Fruit fly (Drosophila melanogaster) whole organism, embryonic: ENCODE measurements around the gene Tps1.

Source experiments
- Bdp1 ChIP-seq: fragments of 200-800 bp; sonication (Bioruptor generic); optimal IDR thresholded peaks from 3 replicates; lab custom pipeline; 2016; ENCODE audit warnings: missing biosample characterization, missing genetic modification characterization
- Blimp-1 ChIP-seq: fragments of 200-800 bp; sonication (Bioruptor generic); optimal IDR thresholded peaks from 3 replicates; lab custom pipeline; 2018; ENCODE audit warnings: missing biosample characterization, missing genetic modification characterization, mild to moderate bottlenecking, moderate library complexity, missing genetic modification reagents
- CG10147 ChIP-seq: fragments of 200-800 bp; sonication (Bioruptor generic); optimal IDR thresholded peaks from 2 replicates; lab custom pipeline; 2019; ENCODE audit warnings: missing biosample characterization, mild to moderate bottlenecking, missing genetic modification characterization, moderate library complexity
- CG10366 ChIP-seq: fragments of 200-800 bp; sonication (Bioruptor generic); IDR thresholded peaks from 2 replicates; pipeline ENCODE4 v1.3.6; 2022; ENCODE audit warnings: missing biosample characterization, missing genetic modification characterization
- CG11085 ChIP-seq: fragments of 200-800 bp; sonication (Bioruptor generic); IDR thresholded peaks from 2 replicates; pipeline ENCODE4 v1.3.6; 2022; ENCODE audit warnings: missing biosample characterization, missing genetic modification characterization
- CG12219 ChIP-seq: fragments of 200-800 bp; sonication (Bioruptor generic); optimal IDR thresholded peaks from 3 replicates; lab custom pipeline; 2018; ENCODE audit warnings: missing biosample characterization, mild to moderate bottlenecking, missing genetic modification characterization
- CG17361 ChIP-seq: fragments of 200-800 bp; sonication (Bioruptor generic); IDR thresholded peaks from 3 replicates; pipeline ENCODE4 v1.3.6; 2022; ENCODE audit warnings: missing biosample characterization, missing genetic modification characterization
- CG18599 ChIP-seq: fragments of 200-800 bp; sonication (Bioruptor generic); optimal IDR thresholded peaks from 3 replicates; lab custom pipeline; 2017; ENCODE audit warnings: missing biosample characterization, missing genetic modification characterization, mild to moderate bottlenecking, moderate library complexity, missing genetic modification reagents
- CG2129 ChIP-seq: fragments of 200-800 bp; sonication (Bioruptor generic); IDR thresholded peaks from 2 replicates; pipeline ENCODE4 v1.3.6; 2022; ENCODE audit warnings: missing biosample characterization, missing genetic modification characterization; ENCODE audit not compliant: partially characterized antibody
- CG2202 ChIP-seq: fragments of 200-800 bp; sonication (Bioruptor generic); optimal IDR thresholded peaks from 2 replicates; lab custom pipeline; 2018; ENCODE audit warnings: missing biosample characterization, mild to moderate bottlenecking, missing genetic modification characterization
- CG32532 ChIP-seq: fragments of 200-800 bp; sonication (Bioruptor generic); IDR thresholded peaks from 2 replicates; pipeline ENCODE4 v1.3.6; 2022; ENCODE audit warnings: missing biosample characterization, missing genetic modification characterization
- CG6689 ChIP-seq: fragments of 200-800 bp; sonication (Bioruptor generic); IDR thresholded peaks from 2 replicates; pipeline ENCODE4 v1.3.6; 2022; ENCODE audit warnings: missing biosample characterization, missing genetic modification characterization
- CG7372 ChIP-seq: fragments of 200-800 bp; sonication (Bioruptor generic); IDR thresholded peaks from 2 replicates; pipeline ENCODE4 v1.3.6; 2022; ENCODE audit warnings: missing biosample characterization, missing genetic modification characterization
- CG8281 ChIP-seq: fragments of 200-800 bp; sonication (Bioruptor generic); optimal IDR thresholded peaks from 2 replicates; lab custom pipeline; 2018; ENCODE audit warnings: missing biosample characterization, mild to moderate bottlenecking, missing genetic modification characterization, moderate library complexity
- CG8388 ChIP-seq: fragments of 200-800 bp; sonication (Bioruptor generic); optimal IDR thresholded peaks from 2 replicates; lab custom pipeline; 2019; ENCODE audit warnings: missing biosample characterization, mild to moderate bottlenecking, missing genetic modification characterization, moderate library complexity
- CG9437 ChIP-seq: fragments of 200-800 bp; sonication (Bioruptor generic); optimal IDR thresholded peaks from 2 replicates; lab custom pipeline; 2018; ENCODE audit warnings: missing biosample characterization, mild to moderate bottlenecking, missing genetic modification characterization
- CG9727 ChIP-seq: fragments of 200-800 bp; sonication (Bioruptor generic); optimal IDR thresholded peaks from 3 replicates; lab custom pipeline; 2017; ENCODE audit warnings: missing biosample characterization, mild to moderate bottlenecking, missing genetic modification characterization
- CG9932 ChIP-seq: fragments of 200-800 bp; sonication (Bioruptor generic); IDR thresholded peaks from 2 replicates; pipeline ENCODE4 v1.3.6; 2022; ENCODE audit warnings: missing biosample characterization, missing genetic modification characterization
- D ChIP-seq, 2 experiments: fragments of 200-800 bp in 1 of 2; fragments of >200 bp in 1 of 2; sonication (Bioruptor generic) in 1 of 2; optimal IDR thresholded peaks; 2 replicates in 1 of 2; 3 replicates in 1 of 2; lab custom pipeline; 2017; ENCODE audit warnings: mild to moderate bottlenecking in 1 of 2, missing biosample characterization in 1 of 2, missing genetic modification characterization in 1 of 2, missing genetic modification reagents in 1 of 2
- D19B ChIP-seq: fragments of 200-800 bp; sonication (Bioruptor generic); optimal IDR thresholded peaks from 2 replicates; lab custom pipeline; 2017; ENCODE audit warnings: missing biosample characterization, mild to moderate bottlenecking, missing genetic modification characterization
- Dek ChIP-seq: fragments of 200-800 bp; sonication (Bioruptor generic); optimal IDR thresholded peaks from 3 replicates; lab custom pipeline; 2019; ENCODE audit warnings: missing biosample characterization, mild to moderate bottlenecking, missing genetic modification characterization, moderate library complexity
- Drgx ChIP-seq: fragments of 200-800 bp; sonication (Bioruptor generic); IDR thresholded peaks from 2 replicates; pipeline ENCODE4 v1.3.6; 2022; ENCODE audit warnings: missing biosample characterization, missing genetic modification characterization
- HLH3B ChIP-seq: fragments of 200-800 bp; sonication (Bioruptor generic); IDR thresholded peaks from 2 replicates; pipeline ENCODE4 v1.3.6; 2022; ENCODE audit warnings: missing biosample characterization, missing genetic modification characterization
- HmgD ChIP-seq: fragments of 200-800 bp; sonication (Bioruptor generic); optimal IDR thresholded peaks from 3 replicates; lab custom pipeline; 2016; ENCODE audit warnings: missing biosample characterization, missing genetic modification characterization
- Med ChIP-seq: fragments of 200-800 bp; sonication (Bioruptor generic); peaks from one replicate; lab custom pipeline; 2016; ENCODE audit warnings: missing biosample characterization, missing genetic modification characterization, mild to moderate bottlenecking, inconsistent platforms, moderate library complexity
- NK7.1 ChIP-seq: fragments of 200-800 bp; sonication (Bioruptor generic); optimal IDR thresholded peaks from 3 replicates; lab custom pipeline; 2016; ENCODE audit warnings: missing biosample characterization, missing genetic modification characterization
- Spps ChIP-seq: fragments of 200-800 bp; sonication (Bioruptor generic); optimal IDR thresholded peaks from 2 replicates; lab custom pipeline; 2018; ENCODE audit warnings: missing biosample characterization, mild to moderate bottlenecking, missing genetic modification characterization
- abd-A ChIP-seq: fragments of 200-800 bp; sonication (Bioruptor generic); optimal IDR thresholded peaks from 3 replicates; lab custom pipeline; 2019; ENCODE audit warnings: missing biosample characterization, mild to moderate bottlenecking, missing genetic modification characterization, moderate library complexity
- ac ChIP-seq: fragments of 200-800 bp; sonication (Bioruptor generic); optimal IDR thresholded peaks from 3 replicates; lab custom pipeline; 2017; ENCODE audit warnings: missing biosample characterization, mild to moderate bottlenecking, missing genetic modification characterization
- ato ChIP-seq: fragments of 200-800 bp; sonication (Bioruptor generic); IDR thresholded peaks from 2 replicates; pipeline ENCODE4 v1.3.6; 2022; ENCODE audit warnings: missing biosample characterization, missing genetic modification characterization; ENCODE audit not compliant: partially characterized antibody
- ci ChIP-seq: fragments of 200-800 bp; sonication (Bioruptor generic); IDR thresholded peaks from 3 replicates; pipeline ENCODE4 v1.3.6; 2022; ENCODE audit warnings: missing biosample characterization, missing genetic modification characterization
- dpn ChIP-seq, 2 experiments: fragments of 200-800 bp; sonication (Bioruptor generic); optimal IDR thresholded peaks; 3 replicates each; lab custom pipeline; 2016; ENCODE audit warnings: missing biosample characterization in 2 of 2, missing genetic modification characterization in 2 of 2
- dysf ChIP-seq: fragments of 200-800 bp; sonication (Bioruptor generic); IDR thresholded peaks from 3 replicates; pipeline ENCODE4 v1.3.6; 2022; ENCODE audit warnings: missing biosample characterization, missing genetic modification characterization
- eyg ChIP-seq: fragments of 200-800 bp; sonication (Bioruptor generic); optimal IDR thresholded peaks from 3 replicates; lab custom pipeline; 2016; ENCODE audit warnings: missing biosample characterization, missing genetic modification characterization
- gsb ChIP-seq: fragments of 200-800 bp; sonication (Bioruptor generic); IDR thresholded peaks from 2 replicates; pipeline ENCODE4 v1.3.6; 2022; ENCODE audit warnings: missing biosample characterization, missing genetic modification characterization
- insv ChIP-seq, 2 experiments: fragments of 200-800 bp; sonication (Bioruptor generic); optimal IDR thresholded peaks; 3 replicates each; lab custom pipeline; 2016 to 2018; ENCODE audit warnings: missing biosample characterization in 2 of 2, missing genetic modification characterization in 2 of 2
- nau ChIP-seq: fragments of 200-800 bp; sonication (Bioruptor generic); optimal IDR thresholded peaks from 3 replicates; lab custom pipeline; 2017; ENCODE audit warnings: missing biosample characterization, mild to moderate bottlenecking, missing genetic modification characterization, missing genetic modification reagents
- phol ChIP-seq: fragments of 200-800 bp; sonication (Bioruptor generic); optimal IDR thresholded peaks from 3 replicates; lab custom pipeline; 2018; ENCODE audit warnings: missing biosample characterization, mild to moderate bottlenecking, missing genetic modification characterization, moderate library complexity
- run ChIP-seq: fragments of 200-800 bp; sonication (Bioruptor generic); optimal IDR thresholded peaks from 3 replicates; lab custom pipeline; 2018; ENCODE audit warnings: missing biosample characterization, mild to moderate bottlenecking, missing genetic modification characterization
- sna ChIP-seq: fragments of 200-800 bp; sonication (Bioruptor generic); IDR thresholded peaks from 2 replicates; pipeline ENCODE4 v1.3.6; 2022; ENCODE audit warnings: missing biosample characterization, missing genetic modification characterization; ENCODE audit not compliant: partially characterized antibody
- so ChIP-seq: fragments of 200-800 bp; sonication (Bioruptor generic); IDR thresholded peaks from 3 replicates; pipeline ENCODE4 v1.3.6; 2022; ENCODE audit warnings: missing biosample characterization, missing genetic modification characterization
- tgo ChIP-seq: fragments of 200-800 bp; sonication (Bioruptor generic); IDR thresholded peaks from 3 replicates; pipeline ENCODE4 v1.3.6; 2022; ENCODE audit warnings: missing biosample characterization, missing genetic modification characterization
- trh ChIP-seq: fragments of 200-800 bp; sonication (Bioruptor generic); optimal IDR thresholded peaks from 2 replicates; lab custom pipeline; 2016; ENCODE audit warnings: missing biosample characterization, missing genetic modification characterization
- ttk ChIP-seq: fragments of 200-800 bp; sonication (Bioruptor generic); IDR thresholded peaks from 2 replicates; pipeline ENCODE4 v2.1.2; 2022; ENCODE audit warnings: missing biosample characterization, missing genetic modification characterization

Tps1 gene

DNA sequence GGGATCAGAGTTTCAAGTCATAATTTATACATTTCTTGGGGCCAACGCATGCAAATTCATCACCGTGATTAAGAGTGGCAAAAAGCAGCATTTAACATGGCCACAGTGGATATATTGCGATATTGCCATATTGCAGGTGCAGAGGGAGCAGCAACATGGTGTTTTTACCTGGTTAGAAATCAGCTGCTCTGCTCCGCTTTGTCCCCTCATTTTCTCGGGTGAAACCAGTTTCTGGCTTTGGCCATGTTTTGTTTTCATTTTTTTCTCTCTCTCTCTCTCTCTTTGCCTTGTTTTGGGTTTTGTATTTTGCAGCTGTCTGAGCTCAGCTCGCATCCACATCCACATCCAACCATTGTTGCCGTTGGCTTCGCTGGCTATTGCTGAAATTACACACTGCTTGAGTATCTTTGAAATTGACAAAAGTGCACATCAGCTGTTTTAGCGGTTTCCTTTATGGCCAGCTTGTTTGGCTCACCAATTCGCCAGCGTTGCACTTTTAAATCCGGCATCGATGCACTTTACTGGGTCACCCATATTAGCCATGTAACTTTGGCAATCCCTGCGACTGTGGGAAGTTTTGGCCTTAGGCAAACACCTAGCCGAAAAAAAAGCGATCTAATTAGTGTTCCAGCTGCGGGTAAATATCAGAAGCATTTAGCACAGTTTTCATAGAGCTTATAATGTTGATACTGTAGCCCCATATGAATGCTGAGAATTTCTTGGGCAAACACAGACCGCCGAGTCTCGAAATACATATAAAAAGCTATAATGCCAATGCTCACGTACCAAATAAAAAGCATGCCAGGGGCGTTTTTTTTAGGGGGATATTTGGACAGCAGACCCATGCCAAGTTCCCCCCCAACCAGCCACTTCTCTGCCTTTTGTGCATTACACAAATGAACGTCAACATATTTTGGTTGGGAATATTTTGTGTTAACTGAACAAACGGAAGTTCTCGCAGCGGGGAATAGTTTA, 12.8 kb upstream of the Tps1 start (continued):
- TF ChIP-seq Spps = no peak
- TF ChIP-seq dpn (GFP tag; optimal IDR thresholded peaks at IDR 0.05; lab: Kevin White, UChicago) = no peak
- TF ChIP-seq HLH3B (GFP tag; lab: Robert Waterston, UW) = 0 out of 2 replicates have a peak, but pooled peaks have one; percentile 28
- TF ChIP-seq Bdp1 = no peak
- no peak for TF ChIP-seq CG2202 (tag; lab: Kevin White, UChicago)
- TF ChIP-seq insv (GFP tag; optimal IDR thresholded peaks at IDR 0.05; lab: Kevin White, UChicago) = no peak
- peak; percentile 23 for TF ChIP-seq Drgx (GFP tag; lab: Robert Waterston, UW)
- TF ChIP-seq CG32532 = 0 out of 2 replicates have a peak, but pooled peaks have one; percentile 26
- no peak for TF ChIP-seq sna (GFP tag; lab: Robert Waterston, UW)
- no peak for TF ChIP-seq CG10366 (GFP tag; lab: Robert Waterston, UW)
- TF ChIP-seq trh = no peak
- TF ChIP-seq ac (GFP tag; lab: Kevin White, UChicago) = peak; percentile 89
- TF ChIP-seq Med (GFP tag; lab: Kevin White, UChicago) = peak; percentile 84
- TF ChIP-seq CG18599 = peak; percentile 15
- TF ChIP-seq eyg (GFP tag; lab: Kevin White, UChicago) = no peak
- TF ChIP-seq CG2129 (GFP tag; lab: Robert Waterston, UW) = no peak
- no peak for TF ChIP-seq run (tag; lab: Kevin White, UChicago)
- no peak for TF ChIP-seq ato (GFP tag; lab: Robert Waterston, UW)
- TF ChIP-seq abd-A (tag; lab: Kevin White, UChicago) = no peak
- no peak for TF ChIP-seq HmgD (GFP tag; lab: Kevin White, UChicago)
- TF ChIP-seq so (GFP tag; lab: Robert Waterston, UW) = no peak
- no peak for TF ChIP-seq CG9437 (GFP tag; lab: Kevin White, UChicago)
- no peak for TF ChIP-seq CG8388 (GFP tag; lab: Kevin White, UChicago)
- TF ChIP-seq CG9932 (GFP tag; lab: Robert Waterston, UW) = peak; percentile 32; the same call in 1 of the 2 replicates
- TF ChIP-seq ci (GFP tag; lab: Robert Waterston, UW) = 0 out of 3 replicates have a peak, but pooled peaks have one; percentile 28
- TF ChIP-seq CG17361 = no peak
- no peak for TF ChIP-seq ttk (GFP tag; lab: Robert Waterston, UW)
- no peak for TF ChIP-seq CG6689 (GFP tag; lab: Robert Waterston, UW)
- TF ChIP-seq CG12219 (GFP tag; lab: Kevin White, UChicago) = no peak
- TF ChIP-seq CG9727 = no peak
- no peak for TF ChIP-seq CG10147 (GFP tag; lab: Kevin White, UChicago)
- TF ChIP-seq CG8281 (tag; lab: Kevin White, UChicago) = peak; percentile 81
- TF ChIP-seq D (optimal IDR thresholded peaks at IDR 0.05; lab: Kevin White, UChicago) = no peak
- peak; percentile 6 for TF ChIP-seq D (GFP tag; optimal IDR thresholded peaks at IDR 0.05; lab: Kevin White, UChicago)
- peak; percentile 12 for TF ChIP-seq nau (GFP tag; lab: Kevin White, UChicago)
- TF ChIP-seq tgo (GFP tag; lab: Robert Waterston, UW) = no peak
- no peak for TF ChIP-seq CG7372 (GFP tag; lab: Robert Waterston, UW)
- peak; percentile 37 for TF ChIP-seq Blimp-1 (GFP tag; lab: Kevin White, UChicago)
- TF ChIP-seq D19B (GFP tag; lab: Kevin White, UChicago) = no peak
- peak; percentile 2 for TF ChIP-seq Dek (tag; lab: Kevin White, UChicago)
- TF ChIP-seq dysf = 0 out of 3 replicates have a peak, but pooled peaks have one; percentile 17
- TF ChIP-seq NK7.1 (GFP tag; lab: Kevin White, UChicago) = no peak
- TF ChIP-seq phol (tag; lab: Kevin White, UChicago) = peak; percentile 8
- TF ChIP-seq CG11085 (GFP tag; lab: Robert Waterston, UW) = no peak
- 0 out of 2 replicates have a peak, but pooled peaks have one; percentile 26 for TF ChIP-seq gsb (GFP tag; lab: Robert Waterston, UW)
